Worm (Caenorhabditis elegans) whole organism, mixed stage, embryonic: ENCODE results near the gene F52E1.2.

Experiments used
- blmp-1 ChIP-seq: fragments of 150-350 bp; optimal IDR thresholded peaks from 2 replicates; lab custom pipeline; 2014; ENCODE audit warnings: missing biosample characterization, missing genetic modification characterization
- ceh-43 ChIP-seq: fragments of 200-800 bp; sonication (Bioruptor generic); optimal IDR thresholded peaks from 2 replicates; lab custom pipeline; 2018; ENCODE audit warnings: mild to moderate bottlenecking, missing genetic modification characterization, moderate library complexity, missing compliant biosample characterization
- ces-1 ChIP-seq: fragments of 150-350 bp; optimal IDR thresholded peaks from 2 replicates; lab custom pipeline; 2014; ENCODE audit warnings: missing biosample characterization, missing genetic modification reagents, missing genetic modification characterization
- cnd-1 ChIP-seq: fragments of 200-800 bp; sonication (Bioruptor generic); optimal IDR thresholded peaks from 2 replicates; lab custom pipeline; 2018; ENCODE audit warnings: mild to moderate bottlenecking, missing genetic modification characterization, missing compliant biosample characterization
- elt-1 ChIP-seq: sonication (generic microtip); optimal IDR thresholded peaks from 2 replicates; lab custom pipeline; 2017; ENCODE audit warnings: missing genetic modification characterization, mild to moderate bottlenecking, missing compliant biosample characterization, antibody characterized with exemption, moderate library complexity, borderline replicate concordance; ENCODE audit not compliant: insufficient read depth
- flh-1 ChIP-seq: fragments of 200-800 bp; sonication (Bioruptor generic); optimal IDR thresholded peaks from 2 replicates; lab custom pipeline; 2018; ENCODE audit warnings: mild to moderate bottlenecking, missing genetic modification characterization, moderate library complexity, missing compliant biosample characterization
- lsy-2 ChIP-seq: fragments of 150-350 bp; optimal IDR thresholded peaks from 2 replicates; lab custom pipeline; 2014; ENCODE audit warnings: missing biosample characterization, missing genetic modification characterization
- mls-2 ChIP-seq: sonication (generic microtip); optimal IDR thresholded peaks from 2 replicates; lab custom pipeline; 2016; ENCODE audit warnings: mild to moderate bottlenecking, missing genetic modification characterization, moderate library complexity, missing compliant biosample characterization
- nhr-237 ChIP-seq: fragments of 150-350 bp; optimal IDR thresholded peaks from 2 replicates; lab custom pipeline; 2014; ENCODE audit warnings: missing biosample characterization, missing genetic modification characterization
- nhr-28 ChIP-seq: fragments of 150-350 bp; optimal IDR thresholded peaks from 2 replicates; lab custom pipeline; 2014; ENCODE audit warnings: missing biosample characterization, missing genetic modification characterization
- sem-2 ChIP-seq: fragments of 200-800 bp; sonication (Bioruptor generic); optimal IDR thresholded peaks from 2 replicates; lab custom pipeline; 2018; ENCODE audit warnings: mild to moderate bottlenecking, missing genetic modification characterization, missing compliant biosample characterization
- snpc-4 ChIP-seq: fragments of 150-350 bp; optimal IDR thresholded peaks from 2 replicates; lab custom pipeline; 2014; ENCODE audit warnings: missing biosample characterization, missing genetic modification characterization

Gene F52E1.2

DNA sequence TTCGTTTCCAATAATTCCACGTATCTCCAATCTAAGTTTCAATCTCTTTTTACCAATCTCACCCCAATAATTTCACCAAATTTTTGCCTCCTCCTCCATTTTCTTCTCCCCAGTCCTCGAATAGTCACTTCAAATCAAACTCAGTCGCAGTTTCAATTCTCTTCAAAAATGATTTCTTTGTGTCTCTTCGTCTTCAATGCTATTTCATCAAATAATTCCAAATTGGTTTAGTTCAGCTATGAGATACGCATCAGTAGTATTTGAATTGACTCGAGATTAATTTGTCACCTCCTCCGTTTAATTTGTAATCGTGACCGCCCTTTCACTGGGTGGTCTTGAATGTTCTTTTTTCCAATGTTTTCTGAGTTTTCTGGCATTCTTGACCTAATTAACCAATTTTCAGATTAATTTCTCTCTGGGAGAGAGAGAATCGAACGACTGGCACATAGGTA is 44.6 kb downstream of the F52E1.2 start, which contains the start of gene T23B12.11:
TSS of gene T23B12.11 (plus strand) at position 402 of the 452 bp plus-strand sequence.
- TF ChIP-seq cnd-1 (tag; lab: Kevin White, UChicago), result no peak
- TF ChIP-seq ceh-43 (GFP tag; lab: Kevin White, UChicago), result no peak
- no peak for TF ChIP-seq blmp-1

DNA sequence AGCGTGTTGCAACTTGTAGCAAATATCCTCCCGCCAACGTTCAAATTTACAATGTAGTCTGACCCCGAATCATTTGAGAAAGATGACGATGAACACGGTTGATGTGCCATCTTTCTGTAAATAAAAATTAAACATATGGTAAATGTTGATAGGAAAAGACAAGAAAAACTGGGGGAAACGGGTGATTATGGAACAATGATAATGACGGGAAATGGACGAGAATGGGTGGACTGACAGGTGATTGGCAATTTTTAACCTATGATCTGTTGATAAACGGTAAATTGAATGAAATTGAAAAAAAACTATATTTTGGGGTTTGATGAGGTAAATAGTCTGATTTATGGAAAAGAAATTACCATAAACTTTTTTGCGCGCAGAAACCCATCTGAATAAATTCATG is 49.9 kb downstream of the F52E1.2 start, which contains the start of gene T23B12.6:
TSS of gene T23B12.6 (minus strand) at position 114 of the 400 bp plus-strand sequence.
- TF ChIP-seq mls-2 (tag; lab: Kevin White, UChicago), result no peak
- TF ChIP-seq sem-2 (GFP tag; lab: Kevin White, UChicago), result no peak
- no peak for TF ChIP-seq nhr-28 (tag; lab: Kevin White, UChicago)
- TF ChIP-seq elt-1 (tag; lab: Kevin White, UChicago), result no peak

DNA sequence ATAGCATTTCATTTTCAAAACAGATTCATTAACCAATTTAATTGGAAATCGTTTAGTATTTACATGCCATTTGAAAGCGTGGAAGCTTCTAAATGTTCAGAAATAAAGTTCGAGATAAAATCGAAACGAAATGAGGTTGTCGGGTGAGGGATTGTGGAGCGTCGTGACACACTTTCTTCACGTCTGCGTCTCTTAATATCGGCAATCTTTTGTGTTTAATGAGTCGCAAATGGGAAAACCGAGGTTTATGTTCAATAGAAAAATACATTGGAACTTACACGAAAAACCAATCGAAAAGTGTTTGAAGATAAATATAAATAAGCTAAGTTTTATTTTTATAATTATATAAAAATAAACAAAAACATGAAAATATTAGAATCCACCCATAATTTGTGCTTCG is 50.4 kb downstream of the F52E1.2 start:
- TF ChIP-seq ces-1 (GFP tag; lab: Kevin White, UChicago) (peak; percentile 52), lsy-2 (tag; lab: Kevin White, UChicago) (no peak), flh-1 (GFP tag; lab: Kevin White, UChicago) (no peak), nhr-237 (tag; lab: Kevin White, UChicago) (no peak), snpc-4 (no peak), mls-2 (tag; lab: Kevin White, UChicago) (no peak)
